Worm (Caenorhabditis elegans) whole organism, L2 larva: Measurements from ENCODE around the gene C47A4.3.

Experiments
- Y55F3AM.14 ChIP-seq: fragments of 200-800 bp; sonication (Bioruptor generic); optimal IDR thresholded peaks from 2 replicates; lab custom pipeline; 2018; ENCODE audit warnings: mild to moderate bottlenecking, missing genetic modification characterization, missing compliant biosample characterization
- aly-2 ChIP-seq: fragments of 150-350 bp; optimal IDR thresholded peaks from 2 replicates; lab custom pipeline; 2014; ENCODE audit warnings: missing biosample characterization, missing genetic modification characterization
- lin-11 ChIP-seq: fragments of 150-350 bp; sonication (generic microtip); optimal IDR thresholded peaks from 2 replicates; lab custom pipeline; 2014; ENCODE audit warnings: missing biosample characterization, missing genetic modification characterization, inconsistent platforms, mixed read lengths
- nhr-25 ChIP-seq: fragments of 150-350 bp; sonication (generic microtip); optimal IDR thresholded peaks from 3 replicates; lab custom pipeline; 2014; ENCODE audit warnings: missing biosample characterization, missing genetic modification characterization

DNA sequence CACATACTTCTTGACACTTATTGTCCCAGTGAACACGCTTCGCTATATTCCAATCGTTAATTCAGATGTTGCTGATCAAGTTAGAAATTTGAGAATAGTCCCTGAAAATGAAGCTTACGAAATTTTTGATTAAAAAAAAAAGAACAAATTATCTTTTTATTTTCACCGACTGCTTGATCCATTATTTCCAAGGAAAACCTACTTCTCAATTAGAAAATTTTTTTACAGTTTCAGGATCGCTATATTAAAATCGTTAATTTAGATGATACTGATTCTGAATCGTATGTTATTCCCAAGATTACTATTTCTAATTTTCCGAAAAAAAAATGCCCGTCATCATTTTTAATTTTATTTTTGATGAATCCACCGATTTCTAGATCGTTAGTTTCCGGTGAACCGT lies 43.5 kb downstream of the C47A4.3 start, which contains the start of gene T23G4.127:
- TF ChIP-seq Y55F3AM.14 (GFP tag; lab: Kevin White, UChicago): no peak
- no peak for TF ChIP-seq lin-11 (tag; lab: Kevin White, UChicago)
- TF ChIP-seq aly-2: no peak
- TF ChIP-seq nhr-25 (tag; lab: Kevin White, UChicago): no peak
